Worm (Caenorhabditis elegans) whole organism, early embryonic: Measurements from ENCODE around the gene rpb-2.

Experiments
- B0310.2 ChIP-seq: sonication (generic microtip); optimal IDR thresholded peaks from 2 replicates; lab custom pipeline; 2016; ENCODE audit warnings: mild to moderate bottlenecking, missing genetic modification characterization, missing compliant biosample characterization
- F13C5.2 ChIP-seq: sonication (generic microtip); optimal IDR thresholded peaks from 2 replicates; lab custom pipeline; 2017; ENCODE audit warnings: mild to moderate bottlenecking, missing genetic modification characterization, inconsistent platforms, missing compliant biosample characterization
- aly-1 ChIP-seq: sonication (generic microtip); optimal IDR thresholded peaks from 2 replicates; lab custom pipeline; 2016; ENCODE audit warnings: missing genetic modification characterization, missing compliant biosample characterization
- ama-1 ChIP-seq: fragments of 150-350 bp; optimal IDR thresholded peaks from 2 replicates; lab custom pipeline; 2014
- ceh-13 ChIP-seq: fragments of 200-800 bp; sonication (Bioruptor generic); optimal IDR thresholded peaks from 2 replicates; lab custom pipeline; 2018; ENCODE audit warnings: mild to moderate bottlenecking, missing genetic modification characterization, missing compliant biosample characterization
- ceh-36 ChIP-seq: sonication (generic microtip); optimal IDR thresholded peaks from 2 replicates; lab custom pipeline; 2016; ENCODE audit warnings: missing genetic modification characterization, inconsistent platforms, missing compliant biosample characterization
- ets-7 ChIP-seq: sonication (generic microtip); optimal IDR thresholded peaks from 2 replicates; lab custom pipeline; 2016; ENCODE audit warnings: missing genotype, missing genetic modification characterization, missing compliant biosample characterization
- flt-1 ChIP-seq: fragments of 200-800 bp; sonication (Bioruptor generic); IDR thresholded peaks from 2 replicates; pipeline ENCODE4 v1.3.6; 2022; ENCODE audit warnings: missing genetic modification characterization, missing compliant biosample characterization
- hmbx-1 ChIP-seq: sonication (generic microtip); optimal IDR thresholded peaks from 2 replicates; lab custom pipeline; 2016; ENCODE audit warnings: mild to moderate bottlenecking, missing genetic modification characterization, missing compliant biosample characterization
- hmg-4 ChIP-seq: fragments of 200-800 bp; sonication (Bioruptor generic); optimal IDR thresholded peaks from 2 replicates; lab custom pipeline; 2018; ENCODE audit warnings: mild to moderate bottlenecking, missing genetic modification characterization, missing compliant biosample characterization
- hnd-1 ChIP-seq: sonication (generic microtip); optimal IDR thresholded peaks from 2 replicates; lab custom pipeline; 2016; ENCODE audit warnings: missing genetic modification characterization, missing compliant biosample characterization
- pes-1 ChIP-seq: fragments of 200-800 bp; sonication (Bioruptor generic); IDR thresholded peaks from 2 replicates; pipeline ENCODE4 v1.3.6; 2022; ENCODE audit warnings: missing genetic modification reagents, missing genetic modification characterization, missing compliant biosample characterization
- scrt-1 ChIP-seq: fragments of 200-800 bp; sonication (Bioruptor generic); IDR thresholded peaks from 2 replicates; pipeline ENCODE4 v1.3.6; 2022; ENCODE audit warnings: missing genetic modification characterization, missing compliant biosample characterization
- sea-1 ChIP-seq: fragments of 200-800 bp; sonication (Bioruptor generic); conservative IDR thresholded peaks from 2 replicates; pipeline ENCODE4 v1.3.6; 2022; ENCODE audit warnings: missing genetic modification characterization, missing compliant biosample characterization
- tbx-11 ChIP-seq: fragments of 200-800 bp; sonication (Bioruptor generic); IDR thresholded peaks from 2 replicates; pipeline ENCODE4 v1.3.6; 2022; ENCODE audit warnings: missing genetic modification characterization, missing compliant biosample characterization
- tbx-37 ChIP-seq: fragments of 200-800 bp; sonication (Bioruptor generic); conservative IDR thresholded peaks from 2 replicates; pipeline ENCODE4 v1.3.6; 2022; ENCODE audit warnings: missing genetic modification reagents, missing genetic modification characterization, missing compliant biosample characterization
- tra-4 ChIP-seq: sonication (generic microtip); optimal IDR thresholded peaks from 2 replicates; lab custom pipeline; 2017; ENCODE audit warnings: missing genetic modification characterization, missing compliant biosample characterization

The rpb-2 gene

DNA sequence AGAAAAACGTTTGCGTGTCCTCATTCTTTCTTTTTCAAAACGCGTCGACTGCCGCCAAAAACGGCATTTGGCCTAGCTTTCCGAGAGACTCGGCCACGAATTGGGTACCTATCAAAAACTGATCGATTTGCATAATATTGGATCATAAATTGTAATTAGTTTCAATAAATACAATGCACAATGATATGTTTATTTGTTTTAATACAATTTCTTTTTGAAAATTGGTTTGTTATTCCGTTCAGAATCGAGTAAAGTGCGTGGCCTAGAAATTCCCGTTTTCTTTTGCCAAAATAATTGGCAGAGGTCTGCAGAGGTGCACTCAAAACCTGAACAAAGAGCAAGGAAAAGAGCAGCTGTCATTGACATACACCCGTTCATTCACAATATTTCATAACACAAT lies 34.0 kb upstream of the rpb-2 start, which contains the start of gene F26F4.8:
Gene F26F4.8 (minus strand): TSS at position 69 of the 400 bp plus-strand sequence.
- TF ChIP-seq aly-1 (tag; lab: Kevin White, UChicago) (no peak), tra-4 (tag; lab: Kevin White, UChicago) (no peak), ceh-36 (no peak), hmbx-1 (tag; lab: Kevin White, UChicago) (no peak), hmg-4 (peak; percentile 25), sea-1 (no peak), ets-7 (peak; percentile 41), F13C5.2 (tag; lab: Kevin White, UChicago) (no peak), tbx-11 (GFP tag; lab: Robert Waterston, UW) (no peak), pes-1 (0 out of 2 replicates have a peak, but pooled peaks have one; percentile 40), B0310.2 (tag; lab: Kevin White, UChicago) (no peak), tbx-37 (GFP tag; lab: Robert Waterston, UW) (0 out of 2 replicates have a peak, but pooled peaks have one; percentile 12), hnd-1 (no peak), ama-1 (lab: Kevin White, UChicago) (no peak), ceh-13 (GFP tag; lab: Kevin White, UChicago) (peak; percentile 18), scrt-1 (GFP tag; lab: Robert Waterston, UW) (no peak), flt-1 (GFP tag; lab: Robert Waterston, UW) (no peak)

- TF ChIP-seq pes-1, result no peak
- no peak for TF ChIP-seq sea-1
- TF ChIP-seq ceh-13 (GFP tag; lab: Kevin White, UChicago), result no peak
- TF ChIP-seq B0310.2 (tag; lab: Kevin White, UChicago), result no peak
Measured at ce11 chrIII:4906365-4906764, 33.0 kb upstream of the rpb-2 start.

DNA sequence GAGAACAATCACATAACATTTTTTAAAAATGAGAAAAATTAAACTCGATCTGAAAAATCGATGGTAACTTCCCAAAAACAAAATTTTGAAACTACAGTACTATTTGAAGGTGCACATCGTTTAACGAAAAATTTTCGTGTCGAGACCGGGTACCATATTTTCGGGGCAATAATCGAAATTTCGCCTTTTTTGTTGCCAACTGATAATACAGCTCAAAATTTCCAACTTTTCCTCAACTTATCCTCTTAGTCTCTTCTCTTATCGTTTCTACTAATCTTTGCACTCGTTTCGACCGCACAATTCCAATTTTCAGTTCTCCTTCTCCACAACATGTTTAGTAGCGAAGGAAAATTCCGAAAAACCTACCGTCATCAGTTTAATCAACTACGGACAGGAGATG lies 32.5 kb upstream of the rpb-2 start, which contains the start of gene rom-1:
Gene rom-1 (plus strand): TSS at position 301 of the 400 bp plus-strand sequence.
- TF ChIP-seq scrt-1 (GFP tag; lab: Robert Waterston, UW) (no peak), ama-1 (lab: Kevin White, UChicago) (no peak), ceh-13 (GFP tag; lab: Kevin White, UChicago) (no peak), hnd-1 (no peak), F13C5.2 (tag; lab: Kevin White, UChicago) (no peak), B0310.2 (tag; lab: Kevin White, UChicago) (no peak), tbx-37 (GFP tag; lab: Robert Waterston, UW) (no peak), aly-1 (tag; lab: Kevin White, UChicago) (no peak), flt-1 (GFP tag; lab: Robert Waterston, UW) (no peak), hmg-4 (no peak), ets-7 (no peak), sea-1 (no peak)

DNA sequence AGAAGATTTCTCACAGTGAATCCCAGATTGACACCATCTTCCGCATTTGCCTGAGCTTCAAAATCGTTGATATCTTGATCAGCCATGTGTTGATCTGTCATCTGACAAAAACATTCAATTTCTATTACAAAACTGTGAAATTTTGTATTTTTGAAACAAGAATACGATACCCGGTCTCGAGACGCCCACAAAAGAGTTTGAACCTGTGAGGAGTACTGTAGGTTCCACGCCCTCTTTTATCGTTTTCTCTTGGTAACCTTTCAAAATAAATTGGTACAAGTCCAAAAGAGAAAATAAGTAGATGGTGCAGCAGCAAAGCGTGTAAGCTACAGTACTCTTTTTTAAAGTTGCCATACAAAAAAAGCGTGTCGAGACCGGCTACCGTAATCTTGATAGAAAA lies 29.4 kb upstream of the rpb-2 start, which contains the start of gene F26F4.12:
Gene F26F4.12 (minus strand): TSS at position 101 of the 400 bp plus-strand sequence.
- no peak for TF ChIP-seq aly-1 (tag; lab: Kevin White, UChicago)
- no peak for TF ChIP-seq scrt-1 (GFP tag; lab: Robert Waterston, UW)
- no peak for TF ChIP-seq tra-4 (tag; lab: Kevin White, UChicago)
- no peak for TF ChIP-seq flt-1 (GFP tag; lab: Robert Waterston, UW)
- TF ChIP-seq B0310.2 (tag; lab: Kevin White, UChicago), result no peak

- TF ChIP-seq pes-1 (no peak), tbx-11 (GFP tag; lab: Robert Waterston, UW) (no peak)
Measured at ce11 chrIII:4910956-4911355, 28.4 kb upstream of the rpb-2 start, which contains the start of gene F26F4.2. F26F4.2 (plus strand) TSS chrIII:4911256.

- no peak for TF ChIP-seq pes-1
- 0 out of 2 replicates have a peak, but pooled peaks have one; percentile 25 for TF ChIP-seq tbx-37 (GFP tag; lab: Robert Waterston, UW)
Measured at ce11 chrIII:4912317-4912716, 27.1 kb upstream of the rpb-2 start, which contains the start of the genes F26F4.9 and cee-1. F26F4.9 (minus strand) TSS chrIII:4912521. cee-1 (plus strand) TSS chrIII:4912699.

DNA sequence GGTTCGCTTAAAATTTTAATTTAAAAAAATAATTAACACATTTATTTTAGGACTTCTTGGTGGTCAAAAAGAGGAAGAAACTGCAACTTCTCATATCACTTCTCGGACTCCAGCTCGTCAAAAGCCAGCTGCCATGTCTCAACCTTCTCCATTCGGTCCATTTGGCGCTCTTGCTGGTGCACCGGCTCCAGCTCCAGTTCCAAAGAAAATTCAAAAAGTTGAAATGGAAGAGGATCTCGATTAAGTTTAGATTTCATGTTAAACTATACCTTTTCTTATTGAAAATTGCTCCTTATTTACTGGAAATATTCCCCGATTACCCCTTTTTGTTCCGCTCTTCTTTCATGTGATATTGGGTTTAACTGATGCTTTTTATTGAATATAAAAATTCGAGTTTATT lies 25.6 kb upstream of the rpb-2 start:
- TF ChIP-seq scrt-1 (GFP tag; lab: Robert Waterston, UW), result no peak
- TF ChIP-seq F13C5.2 (tag; lab: Kevin White, UChicago), result no peak
- TF ChIP-seq hmg-4, result no peak
- TF ChIP-seq ceh-36, result no peak
- no peak for TF ChIP-seq pes-1
- TF ChIP-seq flt-1 (GFP tag; lab: Robert Waterston, UW), result no peak
- no peak for TF ChIP-seq ceh-13 (GFP tag; lab: Kevin White, UChicago)
- TF ChIP-seq tbx-37 (GFP tag; lab: Robert Waterston, UW), result no peak
- TF ChIP-seq sea-1, result no peak
- TF ChIP-seq ama-1 (lab: Kevin White, UChicago), result no peak

ce11 chrIII:4917077-4917476 lies 22.3 kb upstream of the rpb-2 start, which contains the start of gene rars-1:
rars-1 (minus strand) TSS chrIII:4917177.
- TF ChIP-seq hmg-4 (no peak), hmbx-1 (tag; lab: Kevin White, UChicago) (no peak), flt-1 (GFP tag; lab: Robert Waterston, UW) (no peak), hnd-1 (no peak), F13C5.2 (tag; lab: Kevin White, UChicago) (no peak), scrt-1 (GFP tag; lab: Robert Waterston, UW) (no peak), ets-7 (no peak), aly-1 (tag; lab: Kevin White, UChicago) (no peak), pes-1 (no peak), sea-1 (no peak), ama-1 (lab: Kevin White, UChicago) (no peak), tbx-37 (GFP tag; lab: Robert Waterston, UW) (no peak), tbx-11 (GFP tag; lab: Robert Waterston, UW) (no peak), ceh-36 (no peak), tra-4 (tag; lab: Kevin White, UChicago) (no peak), ceh-13 (GFP tag; lab: Kevin White, UChicago) (no peak)
